Worm (Caenorhabditis elegans) whole organism, early embryonic: ENCODE data around the gene srx-1.

ENCODE experiments used
- B0310.2 ChIP-seq: sonication (generic microtip); optimal IDR thresholded peaks from 2 replicates; lab custom pipeline; 2016; ENCODE audit warnings: mild to moderate bottlenecking, missing genetic modification characterization, missing compliant biosample characterization
- F13C5.2 ChIP-seq: sonication (generic microtip); optimal IDR thresholded peaks from 2 replicates; lab custom pipeline; 2017; ENCODE audit warnings: mild to moderate bottlenecking, missing genetic modification characterization, inconsistent platforms, missing compliant biosample characterization
- aly-1 ChIP-seq: sonication (generic microtip); optimal IDR thresholded peaks from 2 replicates; lab custom pipeline; 2016; ENCODE audit warnings: missing genetic modification characterization, missing compliant biosample characterization
- ama-1 ChIP-seq: fragments of 150-350 bp; optimal IDR thresholded peaks from 2 replicates; lab custom pipeline; 2014
- ceh-13 ChIP-seq: fragments of 200-800 bp; sonication (Bioruptor generic); optimal IDR thresholded peaks from 2 replicates; lab custom pipeline; 2018; ENCODE audit warnings: mild to moderate bottlenecking, missing genetic modification characterization, missing compliant biosample characterization
- ceh-36 ChIP-seq: sonication (generic microtip); optimal IDR thresholded peaks from 2 replicates; lab custom pipeline; 2016; ENCODE audit warnings: missing genetic modification characterization, inconsistent platforms, missing compliant biosample characterization
- ets-7 ChIP-seq: sonication (generic microtip); optimal IDR thresholded peaks from 2 replicates; lab custom pipeline; 2016; ENCODE audit warnings: missing genotype, missing genetic modification characterization, missing compliant biosample characterization
- flt-1 ChIP-seq: fragments of 200-800 bp; sonication (Bioruptor generic); IDR thresholded peaks from 2 replicates; pipeline ENCODE4 v1.3.6; 2022; ENCODE audit warnings: missing genetic modification characterization, missing compliant biosample characterization
- hmbx-1 ChIP-seq: sonication (generic microtip); optimal IDR thresholded peaks from 2 replicates; lab custom pipeline; 2016; ENCODE audit warnings: mild to moderate bottlenecking, missing genetic modification characterization, missing compliant biosample characterization
- hmg-4 ChIP-seq: fragments of 200-800 bp; sonication (Bioruptor generic); optimal IDR thresholded peaks from 2 replicates; lab custom pipeline; 2018; ENCODE audit warnings: mild to moderate bottlenecking, missing genetic modification characterization, missing compliant biosample characterization
- hnd-1 ChIP-seq: sonication (generic microtip); optimal IDR thresholded peaks from 2 replicates; lab custom pipeline; 2016; ENCODE audit warnings: missing genetic modification characterization, missing compliant biosample characterization
- pes-1 ChIP-seq: fragments of 200-800 bp; sonication (Bioruptor generic); IDR thresholded peaks from 2 replicates; pipeline ENCODE4 v1.3.6; 2022; ENCODE audit warnings: missing genetic modification reagents, missing genetic modification characterization, missing compliant biosample characterization
- scrt-1 ChIP-seq: fragments of 200-800 bp; sonication (Bioruptor generic); IDR thresholded peaks from 2 replicates; pipeline ENCODE4 v1.3.6; 2022; ENCODE audit warnings: missing genetic modification characterization, missing compliant biosample characterization
- sea-1 ChIP-seq: fragments of 200-800 bp; sonication (Bioruptor generic); conservative IDR thresholded peaks from 2 replicates; pipeline ENCODE4 v1.3.6; 2022; ENCODE audit warnings: missing genetic modification characterization, missing compliant biosample characterization
- tbx-11 ChIP-seq: fragments of 200-800 bp; sonication (Bioruptor generic); IDR thresholded peaks from 2 replicates; pipeline ENCODE4 v1.3.6; 2022; ENCODE audit warnings: missing genetic modification characterization, missing compliant biosample characterization
- tbx-37 ChIP-seq: fragments of 200-800 bp; sonication (Bioruptor generic); conservative IDR thresholded peaks from 2 replicates; pipeline ENCODE4 v1.3.6; 2022; ENCODE audit warnings: missing genetic modification reagents, missing genetic modification characterization, missing compliant biosample characterization
- tra-4 ChIP-seq: sonication (generic microtip); optimal IDR thresholded peaks from 2 replicates; lab custom pipeline; 2017; ENCODE audit warnings: missing genetic modification characterization, missing compliant biosample characterization

srx-1 gene

DNA sequence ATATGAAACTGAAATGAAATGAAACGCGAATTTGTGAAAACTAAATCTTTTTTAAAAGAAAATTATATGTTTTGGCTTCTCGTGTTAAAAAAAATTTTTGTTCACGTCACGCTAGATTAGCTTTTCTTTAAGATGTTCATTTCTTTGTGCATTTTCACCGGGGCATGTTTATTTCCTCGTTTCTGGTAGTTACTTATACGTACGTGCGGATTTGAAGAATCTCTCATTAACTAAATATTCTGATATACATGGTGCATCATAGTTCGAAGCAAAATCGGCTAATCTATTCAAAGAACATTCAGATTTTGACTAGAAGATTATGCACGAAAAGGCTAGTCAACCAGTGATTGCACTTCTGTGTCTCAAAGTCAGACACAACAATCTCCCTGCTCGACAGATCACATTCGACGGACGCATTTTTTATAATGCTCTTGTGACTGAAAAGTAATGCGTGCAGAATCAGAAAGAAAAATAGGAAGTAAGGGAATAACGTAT is 44.1 kb downstream of the srx-1 start, which contains the start of gene C25E10.17:
Gene C25E10.17, minus strand, starts transcription at position 51 of the 495 bp plus-strand sequence.
- TF ChIP-seq aly-1 (tag; lab: Kevin White, UChicago) (no peak), ets-7 (tag; lab: Kevin White, UChicago) (no peak), scrt-1 (no peak), hnd-1 (tag; lab: Kevin White, UChicago) (no peak), ceh-13 (GFP tag; lab: Kevin White, UChicago) (no peak), hmbx-1 (tag; lab: Kevin White, UChicago) (no peak), B0310.2 (no peak), ama-1 (no peak), tbx-11 (GFP tag; lab: Robert Waterston, UW) (no peak), sea-1 (no peak), flt-1 (no peak), tbx-37 (no peak), hmg-4 (GFP tag; lab: Kevin White, UChicago) (no peak), F13C5.2 (tag; lab: Kevin White, UChicago) (no peak), ceh-36 (tag; lab: Kevin White, UChicago) (no peak), pes-1 (no peak), tra-4 (tag; lab: Kevin White, UChicago) (no peak)

DNA sequence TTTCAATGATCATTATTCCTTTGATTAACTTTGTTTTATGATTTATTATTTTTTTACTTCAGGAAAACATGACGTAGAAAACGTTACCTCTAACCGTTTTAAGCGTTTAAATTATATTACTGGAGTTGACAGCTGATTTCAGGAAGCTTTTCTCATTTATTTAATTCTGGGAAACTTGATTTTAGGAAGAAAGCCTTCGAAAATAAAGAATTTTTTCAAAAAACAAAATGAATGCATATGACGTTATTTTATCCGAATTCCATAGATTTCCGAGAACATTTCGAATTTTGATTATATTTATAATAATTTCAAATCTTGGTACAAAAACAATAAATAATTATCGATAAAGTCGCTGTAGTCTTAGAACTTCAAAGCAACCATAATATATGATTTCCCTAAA is 45.8 kb downstream of the srx-1 start:
- no peak for TF ChIP-seq sea-1
- no peak for TF ChIP-seq hmbx-1 (tag; lab: Kevin White, UChicago)
- TF ChIP-seq ets-7 (tag; lab: Kevin White, UChicago): no peak
- TF ChIP-seq tbx-11 (GFP tag; lab: Robert Waterston, UW): no peak
- TF ChIP-seq aly-1 (tag; lab: Kevin White, UChicago): no peak
- TF ChIP-seq tbx-37: no peak
- TF ChIP-seq scrt-1: no peak
- TF ChIP-seq hmg-4 (GFP tag; lab: Kevin White, UChicago): no peak

DNA sequence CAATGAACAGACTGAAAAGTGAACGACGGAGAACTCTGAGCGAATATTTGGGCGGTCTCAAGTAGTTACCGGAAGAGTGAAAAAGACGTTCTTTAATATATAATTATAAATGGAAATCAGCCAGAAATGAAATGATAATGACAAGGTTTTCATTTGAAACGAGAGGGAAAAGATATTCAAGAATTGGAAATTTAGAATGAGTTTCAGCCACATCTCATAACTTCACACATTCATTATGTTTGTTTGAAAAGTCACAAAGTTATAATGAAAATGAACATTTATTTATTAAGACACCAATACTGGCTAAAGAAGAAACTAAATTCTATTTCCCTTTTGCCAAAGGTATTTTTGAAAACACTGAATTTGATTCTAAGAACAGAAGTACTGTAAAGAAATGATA is 47.6 kb downstream of the srx-1 start, which contains the start of gene C25E10.7:
Gene C25E10.7, minus strand, starts transcription at position 101 of the 400 bp plus-strand sequence.
- TF ChIP-seq hmg-4 (GFP tag; lab: Kevin White, UChicago) (no peak), flt-1 (no peak), sea-1 (no peak), F13C5.2 (tag; lab: Kevin White, UChicago) (no peak), hnd-1 (tag; lab: Kevin White, UChicago) (no peak), hmbx-1 (tag; lab: Kevin White, UChicago) (no peak), B0310.2 (no peak), ets-7 (tag; lab: Kevin White, UChicago) (no peak), ama-1 (no peak), tra-4 (tag; lab: Kevin White, UChicago) (no peak), ceh-36 (tag; lab: Kevin White, UChicago) (no peak), tbx-11 (GFP tag; lab: Robert Waterston, UW) (no peak), ceh-13 (GFP tag; lab: Kevin White, UChicago) (no peak)

DNA sequence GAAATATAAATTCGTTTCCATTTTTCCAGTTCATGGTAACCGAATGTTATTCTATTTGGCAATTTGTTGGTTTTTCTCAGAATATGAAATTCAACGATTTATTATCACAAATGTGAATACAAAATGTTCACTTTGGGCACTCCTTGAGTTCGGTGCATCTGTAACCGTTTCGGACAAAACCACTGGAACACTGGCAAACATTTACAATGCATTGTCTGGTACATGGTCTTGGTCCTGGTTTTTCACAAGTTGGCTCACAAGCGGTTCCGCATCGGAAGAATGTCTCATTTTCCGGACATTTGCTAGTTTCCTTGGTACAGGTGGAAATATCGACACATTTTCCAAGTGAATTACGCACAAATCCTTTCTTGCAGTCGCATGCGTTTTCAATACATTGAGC is 49.8 kb downstream of the srx-1 start:
- TF ChIP-seq ets-7 (tag; lab: Kevin White, UChicago) (no peak), hmg-4 (GFP tag; lab: Kevin White, UChicago) (no peak), sea-1 (no peak), tbx-11 (GFP tag; lab: Robert Waterston, UW) (no peak), tra-4 (tag; lab: Kevin White, UChicago) (no peak), aly-1 (tag; lab: Kevin White, UChicago) (no peak), F13C5.2 (tag; lab: Kevin White, UChicago) (no peak), flt-1 (no peak), scrt-1 (no peak), hnd-1 (tag; lab: Kevin White, UChicago) (no peak)

DNA sequence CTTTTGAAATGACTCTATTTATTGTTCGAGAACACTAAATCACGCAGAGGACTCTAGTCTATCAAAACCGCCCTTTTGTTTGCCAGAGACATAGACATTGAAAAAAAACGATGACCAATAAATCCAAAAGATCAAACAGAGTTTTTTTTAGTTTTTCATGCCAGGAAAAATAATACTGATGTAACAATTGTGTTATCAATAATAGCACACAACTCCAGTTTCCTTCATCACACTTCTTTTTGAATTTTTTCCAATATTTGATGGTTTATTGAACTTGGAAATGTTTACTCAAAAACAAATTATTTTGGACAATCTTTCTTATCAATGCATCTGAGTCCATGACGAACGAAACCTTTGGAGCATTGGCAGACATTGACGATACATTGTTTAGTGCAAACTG is 50.5 kb downstream of the srx-1 start, which contains the start of gene C25E10.8:
Gene C25E10.8, minus strand, starts transcription at position 101 of the 400 bp plus-strand sequence.
- TF ChIP-seq ceh-36 (tag; lab: Kevin White, UChicago): no peak
- no peak for TF ChIP-seq tbx-37
- TF ChIP-seq F13C5.2 (tag; lab: Kevin White, UChicago): no peak
- no peak for TF ChIP-seq flt-1
- no peak for TF ChIP-seq pes-1
- no peak for TF ChIP-seq tra-4 (tag; lab: Kevin White, UChicago)
- no peak for TF ChIP-seq hmbx-1 (tag; lab: Kevin White, UChicago)
- TF ChIP-seq ama-1: no peak
- no peak for TF ChIP-seq ceh-13 (GFP tag; lab: Kevin White, UChicago)
